Worm (Caenorhabditis elegans): ENCODE measurements around the gene nspe-5.

- TF ChIP-seq pha-4 (tag; optimal IDR thresholded peaks at IDR 0.05) (no peak), hsf-1 (GFP tag; IDR thresholded peaks at IDR 0.05) (no peak), F52B5.7 (tag; optimal IDR thresholded peaks at IDR 0.05) (no peak), attf-5 (GFP tag; optimal IDR thresholded peaks at IDR 0.05) (no peak), him-1 (tag; optimal IDR thresholded peaks at IDR 0.05) (no peak)
Measured at ce11 chrII:12620764-12621163, 7.9 kb upstream of the nspe-5 start, which contains the start of gene nspe-1.

All from whole organism, young adult.